Worm (Caenorhabditis elegans): ENCODE results near the gene D2085.7.

DNA sequence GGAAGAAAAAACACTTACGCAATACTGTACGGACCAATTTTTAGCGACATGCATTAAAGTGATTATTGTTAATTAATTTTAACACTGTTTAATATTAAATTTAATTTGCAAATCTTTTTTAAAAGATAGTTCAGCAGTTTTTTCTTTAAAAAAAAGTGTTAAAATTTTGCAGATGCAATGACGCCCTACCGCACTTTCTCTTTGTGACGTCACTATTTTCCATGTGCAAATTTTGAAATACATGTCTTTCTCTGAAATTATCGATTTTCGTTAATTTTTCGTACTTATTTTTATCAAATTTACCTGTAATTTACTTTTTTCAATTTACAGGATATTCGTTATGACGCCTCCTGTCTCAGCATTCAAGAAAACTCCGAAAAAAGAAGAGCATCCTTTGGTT is 20.4 kb downstream of the D2085.7 start, which contains the start of the genes piga-1 and eif-2Bepsilon:
- TF ChIP-seq set-16 (GFP tag; IDR thresholded peaks at IDR 0.05), result no peak
- no peak for TF ChIP-seq snpc-4 (tag; optimal IDR thresholded peaks at IDR 0.05)
- TF ChIP-seq lim-7 (GFP tag; IDR thresholded peaks at IDR 0.05), result no peak
- no peak for TF ChIP-seq nhr-25 (tag; optimal IDR thresholded peaks at IDR 0.05; ENCODE audit: borderline replicate concordance, insufficient read depth)
- no peak for TF ChIP-seq ces-1 (GFP tag; optimal IDR thresholded peaks at IDR 0.05)
- TF ChIP-seq saeg-2 (GFP tag; IDR thresholded peaks at IDR 0.05), result no peak
- TF ChIP-seq lin-39 (tag; optimal IDR thresholded peaks at IDR 0.05), result no peak
- TF ChIP-seq ceh-82 (tag; optimal IDR thresholded peaks at IDR 0.05), result no peak
- TF ChIP-seq unc-130 (GFP tag; optimal IDR thresholded peaks at IDR 0.05), result no peak
- no peak for TF ChIP-seq ZK546.5 (tag; optimal IDR thresholded peaks at IDR 0.05)
- no peak for TF ChIP-seq lsy-2 (tag; optimal IDR thresholded peaks at IDR 0.05)
- no peak for TF ChIP-seq daf-16 (GFP tag; optimal IDR thresholded peaks at IDR 0.05)
- TF ChIP-seq daf-16 (tag; optimal IDR thresholded peaks at IDR 0.05), result no peak
